Worm (Caenorhabditis elegans) whole organism, L3 larva: Measurements from ENCODE around the gene fmi-1.

Experiments used
- aly-2 ChIP-seq: fragments of 150-350 bp; optimal IDR thresholded peaks from 2 replicates; lab custom pipeline; 2014; ENCODE audit warnings: missing biosample characterization, missing genetic modification characterization
- ceh-28 ChIP-seq: fragments of 150-350 bp; optimal IDR thresholded peaks from 2 replicates; lab custom pipeline; 2014; ENCODE audit warnings: missing biosample characterization, missing genetic modification reagents, missing genetic modification characterization
- elt-1 ChIP-seq: fragments of 150-350 bp; optimal IDR thresholded peaks from 2 replicates; lab custom pipeline; 2014; ENCODE audit warnings: missing biosample characterization, missing genetic modification characterization
- fkh-10 ChIP-seq: sonication (generic microtip); optimal IDR thresholded peaks from 2 replicates; lab custom pipeline; 2017; ENCODE audit warnings: missing biosample characterization, missing genetic modification reagents, missing genetic modification characterization
- nfya-1 ChIP-seq: sonication (generic microtip); optimal IDR thresholded peaks from 2 replicates; lab custom pipeline; 2017; ENCODE audit warnings: missing genetic modification characterization, mild to moderate bottlenecking, missing compliant biosample characterization, antibody characterized with exemption, moderate library complexity; ENCODE audit not compliant: insufficient read depth
- nhr-28 ChIP-seq: fragments of 150-350 bp; optimal IDR thresholded peaks from 2 replicates; lab custom pipeline; 2014; ENCODE audit warnings: missing biosample characterization, missing genetic modification characterization

ce11 chrV:13043832-13044521 is 25.1 kb downstream of the fmi-1 start:
- TF ChIP-seq fkh-10 (GFP tag; lab: Kevin White, UChicago) (no peak), ceh-28 (tag; lab: Kevin White, UChicago) (no peak), elt-1 (no peak), nfya-1 (tag; lab: Kevin White, UChicago) (no peak), aly-2 (tag; lab: Kevin White, UChicago) (no peak), nhr-28 (tag; lab: Kevin White, UChicago) (no peak)
